In the genomic region with DNA sequence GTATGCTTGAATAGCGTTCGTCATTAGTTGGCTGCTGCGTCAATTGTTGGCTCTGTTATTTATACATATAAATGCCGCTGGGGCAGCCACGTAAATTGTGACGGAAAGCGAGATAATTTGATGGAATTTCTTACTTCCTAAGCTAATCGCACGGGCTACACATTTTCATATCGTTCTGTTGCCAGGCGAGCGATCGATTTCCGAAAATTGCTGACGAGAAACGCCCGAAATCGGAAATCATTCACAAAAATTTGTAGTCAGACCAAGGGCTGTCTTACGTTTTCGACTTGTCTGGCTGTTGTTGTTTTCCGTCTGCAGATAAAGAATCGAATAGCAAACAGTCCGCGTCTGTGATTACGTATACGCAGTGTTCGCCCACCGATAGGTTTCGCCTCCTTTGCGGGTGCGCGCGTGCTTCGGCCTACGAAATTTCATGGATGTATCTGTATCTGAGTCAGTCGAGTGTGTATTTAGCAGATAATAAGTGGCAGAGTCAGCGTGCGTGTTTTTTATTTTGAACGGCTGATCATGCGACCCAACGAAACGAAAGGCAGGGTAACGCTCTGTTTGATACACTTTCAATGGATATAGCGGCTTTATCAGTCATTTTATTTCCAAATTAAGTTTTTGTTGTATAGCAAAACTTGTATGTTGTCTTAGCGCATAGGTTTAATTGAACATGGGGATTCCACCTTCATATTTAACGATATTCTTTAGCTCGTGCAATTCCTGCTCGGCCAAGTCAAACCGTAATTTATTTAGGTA, we compare ENCODE assay signal across 1 fruit fly cellular context.
TF ChIP-seq lines count a peak whose summit lies in the region.

No protein-coding gene starts in this region.

TF ChIP-seq in whole organism, embryonic, 481 proteins besides CTCF, POLR2A, EP300 and RAD21 (continued from another document and continues in another):
- peak; percentile 47 for TF ChIP-seq al (GFP tag; IDR thresholded peaks at IDR 0.05; lab: Robert Waterston, UW)
- TF ChIP-seq dysf (GFP tag; IDR thresholded peaks at IDR 0.05; lab: Robert Waterston, UW) = peak; percentile 79
- TF ChIP-seq CG1602 (GFP tag; optimal IDR thresholded peaks at IDR 0.05; lab: Kevin White, UChicago) = peak; percentile 17
- no peak for TF ChIP-seq gce (GFP tag; IDR thresholded peaks at IDR 0.05; lab: Robert Waterston, UW)
- TF ChIP-seq HmgD (GFP tag; optimal IDR thresholded peaks at IDR 0.05; lab: Kevin White, UChicago) = no peak
- TF ChIP-seq CG16815 (GFP tag; optimal IDR thresholded peaks at IDR 0.05; lab: Kevin White, UChicago) = peak; percentile 4
- TF ChIP-seq vnd (GFP tag; IDR thresholded peaks at IDR 0.05; lab: Robert Waterston, UW; ENCODE audit: partially characterized antibody) = no peak; the same call in 2 of the 3 replicates
- TF ChIP-seq inv (GFP tag; IDR thresholded peaks at IDR 0.05; lab: Robert Waterston, UW; ENCODE audit: partially characterized antibody) = no peak
- TF ChIP-seq ac (GFP tag; optimal IDR thresholded peaks at IDR 0.05; lab: Kevin White, UChicago) = no peak
- peak; percentile 11 for TF ChIP-seq CG1647 (GFP tag; optimal IDR thresholded peaks at IDR 0.05; lab: Kevin White, UChicago)
- TF ChIP-seq Rfx (GFP tag; IDR thresholded peaks at IDR 0.05; lab: Robert Waterston, UW) = peak; percentile 86
- no peak for TF ChIP-seq CG8478 (optimal IDR thresholded peaks at IDR 0.05; lab: Kevin White, UChicago)
- TF ChIP-seq Nf-YB (GFP tag; optimal IDR thresholded peaks at IDR 0.05; lab: Kevin White, UChicago) = peak; percentile 42
- peak; percentile 55; the same call in 1 of the 2 replicates for TF ChIP-seq E2f1 (GFP tag; IDR thresholded peaks at IDR 0.05; lab: Robert Waterston, UW)
- peak; percentile 43 for TF ChIP-seq CG3163 (GFP tag; optimal IDR thresholded peaks at IDR 0.05; lab: Kevin White, UChicago)
- TF ChIP-seq HHEX (GFP tag; optimal IDR thresholded peaks at IDR 0.05; lab: Kevin White, UChicago) = peak; percentile 82
- TF ChIP-seq D19A (tag; optimal IDR thresholded peaks at IDR 0.05; lab: Kevin White, UChicago) = peak; percentile 93
- peak; percentile 43 for TF ChIP-seq CG9727 (GFP tag; optimal IDR thresholded peaks at IDR 0.05; lab: Kevin White, UChicago)
- peak; percentile 55 for TF ChIP-seq CG1233 (GFP tag; optimal IDR thresholded peaks at IDR 0.05; lab: Kevin White, UChicago)
- TF ChIP-seq Trl (optimal IDR thresholded peaks at IDR 0.05; lab: Kevin White, UChicago) = no peak
- peak; percentile 72 for TF ChIP-seq Trl (GFP tag; optimal IDR thresholded peaks at IDR 0.05; lab: Kevin White, UChicago)
- TF ChIP-seq Dek (tag; optimal IDR thresholded peaks at IDR 0.05; lab: Kevin White, UChicago) = peak; percentile 63
- TF ChIP-seq CG3995 (GFP tag; optimal IDR thresholded peaks at IDR 0.05; lab: Kevin White, UChicago) = peak; percentile 46
- TF ChIP-seq seq (GFP tag; IDR thresholded peaks at IDR 0.05; lab: Robert Waterston, UW) = peak; percentile 39; the same call in 1 of the 2 replicates
- TF ChIP-seq Lpt (GFP tag; optimal IDR thresholded peaks at IDR 0.05; lab: Kevin White, UChicago) = no peak
- TF ChIP-seq crc (GFP tag; optimal IDR thresholded peaks at IDR 0.05; lab: Kevin White, UChicago) = peak; percentile 10
- TF ChIP-seq bowl (GFP tag; IDR thresholded peaks at IDR 0.05; lab: Robert Waterston, UW) = 0 out of 2 replicates have a peak, but pooled peaks have one; percentile 13
- no peak for TF ChIP-seq CG31388 (GFP tag; optimal IDR thresholded peaks at IDR 0.05; lab: Kevin White, UChicago)
- peak; percentile 76 for TF ChIP-seq CG8924 (tag; optimal IDR thresholded peaks at IDR 0.05; lab: Kevin White, UChicago)
- peak; percentile 47 for TF ChIP-seq CG8281 (tag; optimal IDR thresholded peaks at IDR 0.05; lab: Kevin White, UChicago)
- peak; percentile 71 for TF ChIP-seq CG12155 (GFP tag; optimal IDR thresholded peaks at IDR 0.05; lab: Kevin White, UChicago)
- peak; percentile 13 for TF ChIP-seq CG10462 (GFP tag; optimal IDR thresholded peaks at IDR 0.05; lab: Kevin White, UChicago)
- TF ChIP-seq nerfin-2 (GFP tag; IDR thresholded peaks at IDR 0.05; lab: Robert Waterston, UW; ENCODE audit: partially characterized antibody) = no peak
- TF ChIP-seq ewg (GFP tag; optimal IDR thresholded peaks at IDR 0.05; lab: Kevin White, UChicago) = peak; percentile 38
- TF ChIP-seq cad (GFP tag; optimal IDR thresholded peaks at IDR 0.05; lab: Kevin White, UChicago) = no peak
- peak; percentile 33 for TF ChIP-seq CG1792 (GFP tag; optimal IDR thresholded peaks at IDR 0.05; lab: Kevin White, UChicago)
- TF ChIP-seq fd96Cb (tag; optimal IDR thresholded peaks at IDR 0.05; lab: Kevin White, UChicago) = peak; percentile 58
- no peak for TF ChIP-seq danr (GFP tag; IDR thresholded peaks at IDR 0.05; lab: Robert Waterston, UW)
- no peak for TF ChIP-seq Abd-B (GFP tag; optimal IDR thresholded peaks at IDR 0.05; lab: Kevin White, UChicago)
- peak; percentile 55 for TF ChIP-seq Ada2b (GFP tag; IDR thresholded peaks at IDR 0.05; lab: Robert Waterston, UW)
- TF ChIP-seq H15 (GFP tag; IDR thresholded peaks at IDR 0.05; lab: Robert Waterston, UW) = 0 out of 3 replicates have a peak, but pooled peaks have one; percentile 40
- TF ChIP-seq hb (GFP tag; IDR thresholded peaks at IDR 0.05; lab: Robert Waterston, UW; ENCODE audit: partially characterized antibody) = no peak
- no peak for TF ChIP-seq CG1832 (GFP tag; optimal IDR thresholded peaks at IDR 0.05; lab: Kevin White, UChicago)
- peak; percentile 56 for TF ChIP-seq tx (GFP tag; optimal IDR thresholded peaks at IDR 0.05; lab: Kevin White, UChicago)
- TF ChIP-seq D (optimal IDR thresholded peaks at IDR 0.05; lab: Kevin White, UChicago) = no peak
- peak; percentile 36 for TF ChIP-seq D (GFP tag; optimal IDR thresholded peaks at IDR 0.05; lab: Kevin White, UChicago)
- TF ChIP-seq HmgZ (tag; optimal IDR thresholded peaks at IDR 0.05; lab: Kevin White, UChicago) = peak; percentile 47
- peak; percentile 34; the same call in 1 of the 3 replicates for TF ChIP-seq CG14050 (GFP tag; IDR thresholded peaks at IDR 0.05; lab: Robert Waterston, UW)
- peak; percentile 72 for TF ChIP-seq CG17359 (tag; optimal IDR thresholded peaks at IDR 0.05; lab: Kevin White, UChicago)
- TF ChIP-seq knrl (GFP tag; IDR thresholded peaks at IDR 0.05; lab: Robert Waterston, UW; ENCODE audit: partially characterized antibody) = no peak
- TF ChIP-seq CG8944 (GFP tag; optimal IDR thresholded peaks at IDR 0.05; lab: Kevin White, UChicago) = peak; percentile 16
- peak; percentile 69 for TF ChIP-seq mam (GFP tag; optimal IDR thresholded peaks at IDR 0.05; lab: Kevin White, UChicago)
- TF ChIP-seq klu (GFP tag; IDR thresholded peaks at IDR 0.05; lab: Robert Waterston, UW) = peak; percentile 64; the same call in 1 of the 2 replicates
- peak; percentile 52 for TF ChIP-seq Hr3 (GFP tag; optimal IDR thresholded peaks at IDR 0.05; lab: Kevin White, UChicago)
- TF ChIP-seq tio (GFP tag; optimal IDR thresholded peaks at IDR 0.05; lab: Kevin White, UChicago) = no peak
- peak; percentile 61 to 87 for TF ChIP-seq Pdp1 (GFP tag; optimal IDR thresholded peaks at IDR 0.05; lab: Kevin White, UChicago)
- peak; percentile 42 for TF ChIP-seq maf-S (GFP tag; optimal IDR thresholded peaks at IDR 0.05; lab: Kevin White, UChicago)
- TF ChIP-seq jigr1 (GFP tag; IDR thresholded peaks at IDR 0.05; lab: Robert Waterston, UW) = no peak
- no peak for TF ChIP-seq croc (GFP tag; conservative IDR thresholded peaks at IDR 0.05; lab: Robert Waterston, UW)
- TF ChIP-seq CG15514 (GFP tag; optimal IDR thresholded peaks at IDR 0.05; lab: Kevin White, UChicago) = peak; percentile 63
- peak; percentile 37 for TF ChIP-seq CG10654 (GFP tag; optimal IDR thresholded peaks at IDR 0.05; lab: Kevin White, UChicago)
- no peak for TF ChIP-seq hth (optimal IDR thresholded peaks at IDR 0.05; lab: Kevin White, UChicago)
- TF ChIP-seq chm (GFP tag; IDR thresholded peaks at IDR 0.05; lab: Robert Waterston, UW) = peak; percentile 56; the same call in 1 of the 2 replicates
- TF ChIP-seq CG8089 (GFP tag; optimal IDR thresholded peaks at IDR 0.05; lab: Kevin White, UChicago) = peak; percentile 5
- peak; percentile 64 for TF ChIP-seq nmo (GFP tag; optimal IDR thresholded peaks at IDR 0.05; lab: Kevin White, UChicago)
- no peak for TF ChIP-seq insv (GFP tag; optimal IDR thresholded peaks at IDR 0.05; lab: Kevin White, UChicago)
- peak; percentile 66 for TF ChIP-seq eyg (GFP tag; optimal IDR thresholded peaks at IDR 0.05; lab: Kevin White, UChicago)
- no peak for TF ChIP-seq CG14860 (GFP tag; IDR thresholded peaks at IDR 0.05; lab: Robert Waterston, UW; ENCODE audit: partially characterized antibody)
- peak; percentile 24 for TF ChIP-seq disco-r (GFP tag; optimal IDR thresholded peaks at IDR 0.05; lab: Kevin White, UChicago)
- no peak for TF ChIP-seq hbn (GFP tag; IDR thresholded peaks at IDR 0.05; lab: Robert Waterston, UW; ENCODE audit: partially characterized antibody)
- no peak for TF ChIP-seq tna (GFP tag; IDR thresholded peaks at IDR 0.05; lab: Robert Waterston, UW; ENCODE audit: partially characterized antibody)
- TF ChIP-seq peb (GFP tag; IDR thresholded peaks at IDR 0.05; lab: Robert Waterston, UW) = no peak
- TF ChIP-seq CG14710 (tag; optimal IDR thresholded peaks at IDR 0.05; lab: Kevin White, UChicago) = peak; percentile 5
- TF ChIP-seq CG18764 (GFP tag; optimal IDR thresholded peaks at IDR 0.05; lab: Kevin White, UChicago) = peak; percentile 37
- 0 out of 2 replicates have a peak, but pooled peaks have one; percentile 25 for TF ChIP-seq CG11085 (GFP tag; IDR thresholded peaks at IDR 0.05; lab: Robert Waterston, UW)
- peak; percentile 43 for TF ChIP-seq Atf-2 (GFP tag; optimal IDR thresholded peaks at IDR 0.05; lab: Kevin White, UChicago)
- TF ChIP-seq CG4404 (GFP tag; IDR thresholded peaks at IDR 0.05; lab: Robert Waterston, UW) = no peak
- TF ChIP-seq fd64A (GFP tag; optimal IDR thresholded peaks at IDR 0.05; lab: Kevin White, UChicago) = peak; percentile 41
- TF ChIP-seq Awh (GFP tag; IDR thresholded peaks at IDR 0.05; lab: Robert Waterston, UW) = no peak
- peak; percentile 50 for TF ChIP-seq pum (GFP tag; optimal IDR thresholded peaks at IDR 0.05; lab: Kevin White, UChicago)
- peak; percentile 53 for TF ChIP-seq vfl (GFP tag; optimal IDR thresholded peaks at IDR 0.05; lab: Kevin White, UChicago)
- peak; percentile 84 for TF ChIP-seq D19B (GFP tag; optimal IDR thresholded peaks at IDR 0.05; lab: Kevin White, UChicago)
- no peak for TF ChIP-seq CG30020 (tag; optimal IDR thresholded peaks at IDR 0.05; lab: Kevin White, UChicago)
- no peak for TF ChIP-seq dimm (GFP tag; IDR thresholded peaks at IDR 0.05; lab: Robert Waterston, UW)
- no peak for TF ChIP-seq Max (GFP tag; optimal IDR thresholded peaks at IDR 0.05; lab: Kevin White, UChicago)
- no peak for TF ChIP-seq pan (optimal IDR thresholded peaks at IDR 0.05; lab: Kevin White, UChicago)
- TF ChIP-seq pan (GFP tag; optimal IDR thresholded peaks at IDR 0.05 in 1 of 2, IDR thresholded peaks at IDR 0.05 in 1 of 2) = peak in 1 of 2 experiments; percentile 48
- TF ChIP-seq Antp (GFP tag; optimal IDR thresholded peaks at IDR 0.05; lab: Kevin White, UChicago) = peak; percentile 77
- TF ChIP-seq gcm2 (GFP tag; optimal IDR thresholded peaks at IDR 0.05; lab: Kevin White, UChicago) = peak; percentile 27
- TF ChIP-seq CG4424 (GFP tag; optimal IDR thresholded peaks at IDR 0.05; lab: Kevin White, UChicago) = peak; percentile 11
- TF ChIP-seq Xrp1 (GFP tag; IDR thresholded peaks at IDR 0.05; lab: Robert Waterston, UW) = peak; percentile 49; the same call in 1 of the 2 replicates
- TF ChIP-seq CG15601 (tag; optimal IDR thresholded peaks at IDR 0.05; lab: Kevin White, UChicago) = peak; percentile 14
- peak; percentile 71 for TF ChIP-seq caup (GFP tag; optimal IDR thresholded peaks at IDR 0.05; lab: Kevin White, UChicago; ENCODE audit: severe bottlenecking)
- TF ChIP-seq CG7357 (GFP tag; IDR thresholded peaks at IDR 0.05; lab: Robert Waterston, UW) = peak; percentile 63
- peak; percentile 73 for TF ChIP-seq Ptx1 (GFP tag; IDR thresholded peaks at IDR 0.05; lab: Robert Waterston, UW)
- peak; percentile 61 for TF ChIP-seq NFAT (GFP tag; IDR thresholded peaks at IDR 0.05; lab: Robert Waterston, UW)
- TF ChIP-seq sima (GFP tag; optimal IDR thresholded peaks at IDR 0.05; lab: Kevin White, UChicago) = no peak
- no peak for TF ChIP-seq CG33557 (GFP tag; optimal IDR thresholded peaks at IDR 0.05; lab: Kevin White, UChicago)
- peak; percentile 71 for TF ChIP-seq Sox102F (GFP tag; optimal IDR thresholded peaks at IDR 0.05; lab: Kevin White, UChicago)
- TF ChIP-seq CG12299 (tag; optimal IDR thresholded peaks at IDR 0.05; lab: Kevin White, UChicago) = peak; percentile 32
- TF ChIP-seq CG18262 (tag; optimal IDR thresholded peaks at IDR 0.05; lab: Kevin White, UChicago) = peak; percentile 59
- peak; percentile 64 for TF ChIP-seq sob (GFP tag; IDR thresholded peaks at IDR 0.05; lab: Robert Waterston, UW)
- no peak for TF ChIP-seq CG15073 (GFP tag; optimal IDR thresholded peaks at IDR 0.05; lab: Kevin White, UChicago)
- TF ChIP-seq zen2 (GFP tag; IDR thresholded peaks at IDR 0.05; lab: Robert Waterston, UW; ENCODE audit: partially characterized antibody) = no peak
- no peak for TF ChIP-seq kni (GFP tag; optimal IDR thresholded peaks at IDR 0.05; lab: Kevin White, UChicago)
- TF ChIP-seq schlank (tag; optimal IDR thresholded peaks at IDR 0.05; lab: Kevin White, UChicago) = peak; percentile 73
- no peak for TF ChIP-seq psq (GFP tag; optimal IDR thresholded peaks at IDR 0.05; lab: Kevin White, UChicago)
- TF ChIP-seq Sry-δ (GFP tag; optimal IDR thresholded peaks at IDR 0.05; lab: Kevin White, UChicago) = no peak
- peak; percentile 60; the same call in 2 of the 3 replicates for TF ChIP-seq CG17361 (GFP tag; IDR thresholded peaks at IDR 0.05; lab: Robert Waterston, UW)
- TF ChIP-seq CG13775 (GFP tag; optimal IDR thresholded peaks at IDR 0.05; lab: Kevin White, UChicago) = peak; percentile 45
- peak; percentile 45 for TF ChIP-seq CG12236 (GFP tag; optimal IDR thresholded peaks at IDR 0.05; lab: Kevin White, UChicago)
- no peak for TF ChIP-seq Mes4 (GFP tag; optimal IDR thresholded peaks at IDR 0.05; lab: Kevin White, UChicago)
- TF ChIP-seq CG2712 (tag; optimal IDR thresholded peaks at IDR 0.05; lab: Kevin White, UChicago) = peak; percentile 67
- TF ChIP-seq lola (GFP tag; optimal IDR thresholded peaks at IDR 0.05; lab: Kevin White, UChicago) = no peak
- TF ChIP-seq wdn (GFP tag; IDR thresholded peaks at IDR 0.05; lab: Robert Waterston, UW) = peak; percentile 57; the same call in 1 of the 2 replicates
- no peak for TF ChIP-seq C15 (GFP tag; IDR thresholded peaks at IDR 0.05; lab: Robert Waterston, UW)
- no peak for TF ChIP-seq HLH4C (GFP tag; IDR thresholded peaks at IDR 0.05; lab: Robert Waterston, UW; ENCODE audit: partially characterized antibody)
- peak; percentile 34 for TF ChIP-seq trh (GFP tag; optimal IDR thresholded peaks at IDR 0.05; lab: Kevin White, UChicago)
- peak; percentile 66 for TF ChIP-seq bab2 (GFP tag; optimal IDR thresholded peaks at IDR 0.05; lab: Kevin White, UChicago)
- TF ChIP-seq Camta (GFP tag; optimal IDR thresholded peaks at IDR 0.05; lab: Kevin White, UChicago) = peak; percentile 43
